Worm (Caenorhabditis elegans) whole organism, late embryonic: Measurements from ENCODE around the gene C24H12.4.

Source experiments
- K09A11.1 ChIP-seq: sonication (generic microtip); optimal IDR thresholded peaks from 2 replicates; lab custom pipeline; 2017; ENCODE audit warnings: antibody characterized with exemption, mild to moderate bottlenecking, missing genetic modification characterization, missing compliant biosample characterization; ENCODE audit not compliant: insufficient read depth
- ahr-1 ChIP-seq: sonication (generic microtip); optimal IDR thresholded peaks from 2 replicates; lab custom pipeline; 2016; ENCODE audit warnings: missing genetic modification characterization, missing compliant biosample characterization
- ceh-18 ChIP-seq: sonication (generic microtip); optimal IDR thresholded peaks from 2 replicates; lab custom pipeline; 2016; ENCODE audit warnings: missing genetic modification characterization, missing compliant biosample characterization
- ceh-2 ChIP-seq: sonication (generic microtip); optimal IDR thresholded peaks from 2 replicates; lab custom pipeline; 2016; ENCODE audit warnings: missing genotype, missing genetic modification characterization, missing compliant biosample characterization
- ceh-22 ChIP-seq: sonication (generic microtip); optimal IDR thresholded peaks from 2 replicates; lab custom pipeline; 2017; ENCODE audit warnings: missing biosample characterization, missing genetic modification characterization
- ceh-30 ChIP-seq: fragments of 150-350 bp; optimal IDR thresholded peaks from 2 replicates; lab custom pipeline; 2014; ENCODE audit warnings: missing biosample characterization, missing genetic modification characterization
- ceh-31 ChIP-seq: sonication (generic microtip); optimal IDR thresholded peaks from 2 replicates; lab custom pipeline; 2016; ENCODE audit warnings: missing genetic modification characterization, missing compliant biosample characterization
- ceh-34 ChIP-seq: sonication (generic microtip); optimal IDR thresholded peaks from 2 replicates; lab custom pipeline; 2016; ENCODE audit warnings: mild to moderate bottlenecking, missing genetic modification characterization, missing compliant biosample characterization
- ceh-45 ChIP-seq: fragments of 200-800 bp; sonication (Bioruptor generic); IDR thresholded peaks from 2 replicates; pipeline ENCODE4 v1.3.6; 2022; ENCODE audit warnings: missing genetic modification reagents, missing genetic modification characterization, missing compliant biosample characterization
- ceh-48 ChIP-seq: sonication (generic microtip); optimal IDR thresholded peaks from 2 replicates; lab custom pipeline; 2016; ENCODE audit warnings: missing genetic modification characterization, inconsistent platforms, missing compliant biosample characterization
- ceh-9 ChIP-seq: sonication (generic microtip); optimal IDR thresholded peaks from 2 replicates; lab custom pipeline; 2016; ENCODE audit warnings: mild to moderate bottlenecking, missing genetic modification characterization, inconsistent platforms, missing compliant biosample characterization
- elt-2 ChIP-seq: sonication (generic microtip); optimal IDR thresholded peaks from 2 replicates; lab custom pipeline; 2016; ENCODE audit warnings: missing genetic modification reagents, missing genetic modification characterization, missing compliant biosample characterization
- fax-1 ChIP-seq: sonication (generic microtip); optimal IDR thresholded peaks from 2 replicates; lab custom pipeline; 2016; ENCODE audit warnings: missing genotype, missing genetic modification characterization, missing compliant biosample characterization
- gmeb-2 ChIP-seq: sonication (generic microtip); optimal IDR thresholded peaks from 2 replicates; lab custom pipeline; 2016; ENCODE audit warnings: missing genetic modification characterization, inconsistent platforms, missing compliant biosample characterization
- hlh-13 ChIP-seq: fragments of 200-800 bp; sonication (Bioruptor generic); optimal IDR thresholded peaks from 2 replicates; lab custom pipeline; 2018; ENCODE audit warnings: mild to moderate bottlenecking, missing genetic modification characterization, missing compliant biosample characterization
- hlh-30 ChIP-seq: sonication (generic microtip); optimal IDR thresholded peaks from 2 replicates; lab custom pipeline; 2017; ENCODE audit warnings: antibody characterized with exemption, missing genetic modification characterization, missing compliant biosample characterization; ENCODE audit not compliant: insufficient read depth
- hlh-6 ChIP-seq: sonication (generic microtip); optimal IDR thresholded peaks from 2 replicates; lab custom pipeline; 2016; ENCODE audit warnings: missing genotype, missing genetic modification characterization, missing compliant biosample characterization
- lim-6 ChIP-seq: sonication (generic microtip); optimal IDR thresholded peaks from 2 replicates; lab custom pipeline; 2016; ENCODE audit warnings: missing genetic modification characterization, missing compliant biosample characterization
- lin-11 ChIP-seq: fragments of 200-800 bp; sonication (Bioruptor generic); optimal IDR thresholded peaks from 2 replicates; lab custom pipeline; 2018; ENCODE audit warnings: mild to moderate bottlenecking, missing genetic modification characterization, missing compliant biosample characterization
- nfya-1 ChIP-seq: sonication (generic microtip); optimal IDR thresholded peaks from 2 replicates; lab custom pipeline; 2017; ENCODE audit warnings: missing genetic modification characterization, mild to moderate bottlenecking, missing compliant biosample characterization, antibody characterized with exemption, moderate library complexity
- nhr-11 ChIP-seq: fragments of 150-350 bp; optimal IDR thresholded peaks from 2 replicates; lab custom pipeline; 2014; ENCODE audit warnings: missing biosample characterization, missing genetic modification characterization
- pax-1 ChIP-seq: fragments of 150-350 bp; optimal IDR thresholded peaks from 2 replicates; lab custom pipeline; 2014; ENCODE audit warnings: missing biosample characterization, missing genetic modification characterization
- pha-2 ChIP-seq: sonication (generic microtip); optimal IDR thresholded peaks from 2 replicates; lab custom pipeline; 2017; ENCODE audit warnings: mild to moderate bottlenecking, missing genetic modification characterization, missing compliant biosample characterization
- pha-4 ChIP-seq: fragments of 150-350 bp; optimal IDR thresholded peaks from 2 replicates; lab custom pipeline; 2018; ENCODE audit warnings: missing biosample characterization, missing genetic modification reagents, missing genetic modification characterization
- pros-1 ChIP-seq: fragments of 150-350 bp; optimal IDR thresholded peaks from 2 replicates; lab custom pipeline; 2014; ENCODE audit warnings: missing biosample characterization, missing genetic modification reagents, missing genetic modification characterization
- rnt-1 ChIP-seq: sonication (generic microtip); optimal IDR thresholded peaks from 2 replicates; lab custom pipeline; 2016; ENCODE audit warnings: missing genetic modification characterization, missing compliant biosample characterization
- syd-9 ChIP-seq: sonication (generic microtip); optimal IDR thresholded peaks from 2 replicates; lab custom pipeline; 2016; ENCODE audit warnings: mild to moderate bottlenecking, missing genetic modification characterization, moderate library complexity, missing compliant biosample characterization
- tbx-2 ChIP-seq: sonication (generic microtip); optimal IDR thresholded peaks from 2 replicates; lab custom pipeline; 2016; ENCODE audit warnings: missing genetic modification characterization, missing compliant biosample characterization
- ttx-3 ChIP-seq: sonication (generic microtip); optimal IDR thresholded peaks from 2 replicates; lab custom pipeline; 2016; ENCODE audit warnings: missing genetic modification reagents, missing genetic modification characterization, missing compliant biosample characterization
- unc-42 ChIP-seq: sonication (generic microtip); optimal IDR thresholded peaks from 2 replicates; lab custom pipeline; 2016; ENCODE audit warnings: missing genotype, missing genetic modification characterization, missing compliant biosample characterization
- unc-55 ChIP-seq: sonication (generic microtip); optimal IDR thresholded peaks from 2 replicates; lab custom pipeline; 2017; ENCODE audit warnings: missing biosample characterization, missing genetic modification reagents, missing genetic modification characterization
- unc-86 ChIP-seq: sonication (generic microtip); optimal IDR thresholded peaks from 2 replicates; lab custom pipeline; 2016; ENCODE audit warnings: missing genetic modification characterization, missing compliant biosample characterization
- zip-5 ChIP-seq: sonication (generic microtip); optimal IDR thresholded peaks from 2 replicates; lab custom pipeline; 2016; ENCODE audit warnings: missing genetic modification characterization, missing compliant biosample characterization
- ztf-16 ChIP-seq: sonication (generic microtip); optimal IDR thresholded peaks from 2 replicates; lab custom pipeline; 2017; ENCODE audit warnings: missing genetic modification characterization, missing compliant biosample characterization

Gene C24H12.4

DNA sequence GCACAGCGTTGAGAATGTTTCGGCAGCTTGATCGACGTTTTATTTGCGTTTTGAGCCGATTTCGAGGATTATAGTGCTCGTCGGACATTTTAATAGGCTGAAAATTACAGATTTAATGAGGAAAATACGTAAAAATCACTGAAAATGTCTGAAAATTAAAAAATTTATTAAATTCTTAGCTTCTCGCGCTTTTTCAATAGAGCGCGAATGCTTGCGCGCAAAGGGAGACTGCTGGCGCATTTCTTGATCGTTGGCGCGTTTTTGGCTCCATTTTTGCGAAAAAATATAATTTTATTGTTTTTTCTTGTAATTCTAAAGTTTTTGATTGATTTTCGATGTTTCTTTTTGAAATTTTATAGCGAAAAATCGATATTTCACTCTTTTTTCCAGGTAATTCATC is at the start of gene C24H12.4, which contains the start of gene dnsn-1:
C24H12.4 (plus strand) TSS at position 391 of the 400 bp plus-strand sequence.
dnsn-1 (minus strand) TSS at position 101 of the 400 bp plus-strand sequence.
- TF ChIP-seq hlh-30 (peak; percentile 16), ceh-31 (tag; lab: Kevin White, UChicago) (peak; percentile 19), gmeb-2 (tag; lab: Kevin White, UChicago) (no peak), unc-42 (peak; percentile 59), unc-55 (GFP tag; lab: Kevin White, UChicago) (peak; percentile 71), ceh-18 (tag; lab: Kevin White, UChicago) (peak; percentile 42), ztf-16 (tag; lab: Kevin White, UChicago) (peak; percentile 1), pros-1 (peak; percentile 2), nfya-1 (tag; lab: Kevin White, UChicago) (peak; percentile 78), lim-6 (tag; lab: Kevin White, UChicago) (no peak), lin-11 (no peak), nhr-11 (tag; lab: Kevin White, UChicago) (no peak), elt-2 (tag; lab: Kevin White, UChicago) (peak; percentile 35), ceh-30 (tag; lab: Kevin White, UChicago) (peak; percentile 91), pax-1 (tag; lab: Kevin White, UChicago) (peak; percentile 66), tbx-2 (peak; percentile 55)

DNA sequence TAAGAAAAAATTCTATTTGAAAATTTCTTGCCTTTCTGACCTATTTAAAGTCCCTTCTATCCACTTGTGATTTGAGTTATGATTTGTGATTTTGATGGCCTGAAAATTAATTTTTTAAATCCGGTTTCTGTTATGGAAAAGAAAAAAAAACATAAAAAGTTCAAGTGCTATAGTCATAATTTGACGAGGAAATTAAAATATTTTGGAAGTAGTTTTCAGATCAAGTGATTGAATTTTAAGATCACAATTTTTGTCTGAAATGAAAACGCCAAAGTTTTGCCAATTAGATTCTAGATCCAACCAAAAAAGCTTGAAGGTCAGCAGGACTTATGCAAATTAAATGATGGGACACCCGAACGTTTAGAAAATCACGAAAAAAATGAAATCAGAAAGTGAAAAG is 43.6 kb upstream of the C24H12.4 start, which contains the start of gene ptr-3:
ptr-3 (minus strand) TSS at position 101 of the 400 bp plus-strand sequence.
- TF ChIP-seq fax-1 (tag; lab: Kevin White, UChicago) (no peak), hlh-13 (GFP tag; lab: Kevin White, UChicago) (no peak), ahr-1 (no peak), zip-5 (tag; lab: Kevin White, UChicago) (no peak), ceh-9 (no peak), pha-2 (tag; lab: Kevin White, UChicago) (no peak), ceh-22 (tag; lab: Kevin White, UChicago) (no peak), rnt-1 (tag; lab: Kevin White, UChicago) (no peak), ceh-34 (no peak), hlh-6 (tag; lab: Kevin White, UChicago) (no peak)

DNA sequence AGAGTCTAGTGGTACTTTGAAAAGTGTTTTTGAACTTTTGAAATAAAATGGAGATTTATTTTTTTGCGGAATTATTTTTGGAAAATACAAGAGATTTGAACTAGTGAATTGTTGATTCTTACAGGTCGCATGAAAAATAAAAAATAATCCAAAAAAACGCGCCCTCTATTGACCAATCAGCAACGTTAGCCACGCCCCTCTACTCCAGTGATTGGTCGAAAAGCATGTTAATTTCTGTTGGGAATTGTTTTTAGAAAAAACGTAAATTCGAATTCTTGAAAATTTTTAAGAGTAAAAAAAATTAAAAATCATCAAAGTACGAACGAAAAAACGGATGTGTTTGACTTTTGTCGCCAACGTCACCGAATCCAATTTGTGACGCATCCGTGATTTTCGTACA is 40.6 kb upstream of the C24H12.4 start:
- peak; percentile 53 for TF ChIP-seq nfya-1 (tag; lab: Kevin White, UChicago)
- TF ChIP-seq ttx-3 (tag; lab: Kevin White, UChicago), result no peak

DNA sequence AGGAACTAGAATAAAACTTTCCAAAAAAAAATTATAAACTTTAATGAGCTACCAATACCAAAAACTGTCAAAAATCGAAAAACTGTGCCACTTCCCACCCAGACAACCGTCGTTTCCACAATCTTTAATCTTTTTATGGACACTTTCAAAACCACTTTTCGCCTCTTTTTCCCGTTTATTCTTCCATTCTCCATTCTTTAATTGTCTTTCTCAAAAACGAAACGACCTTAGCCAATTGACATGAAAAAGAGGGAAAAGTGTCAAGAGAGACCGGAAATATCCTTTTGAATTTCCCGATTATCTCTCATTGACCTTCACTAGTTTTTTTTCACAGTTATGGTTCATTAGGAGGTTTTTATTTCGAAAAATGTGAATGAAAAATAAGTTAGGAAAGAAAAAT is 39.5 kb upstream of the C24H12.4 start:
- TF ChIP-seq zip-5 (tag; lab: Kevin White, UChicago) (no peak), unc-86 (no peak), ceh-2 (tag; lab: Kevin White, UChicago) (no peak), nfya-1 (tag; lab: Kevin White, UChicago) (no peak), pha-4 (tag; lab: Kevin White, UChicago) (no peak), K09A11.1 (tag; lab: Kevin White, UChicago) (no peak), ceh-48 (tag; lab: Kevin White, UChicago) (no peak), syd-9 (tag; lab: Kevin White, UChicago) (no peak)

DNA sequence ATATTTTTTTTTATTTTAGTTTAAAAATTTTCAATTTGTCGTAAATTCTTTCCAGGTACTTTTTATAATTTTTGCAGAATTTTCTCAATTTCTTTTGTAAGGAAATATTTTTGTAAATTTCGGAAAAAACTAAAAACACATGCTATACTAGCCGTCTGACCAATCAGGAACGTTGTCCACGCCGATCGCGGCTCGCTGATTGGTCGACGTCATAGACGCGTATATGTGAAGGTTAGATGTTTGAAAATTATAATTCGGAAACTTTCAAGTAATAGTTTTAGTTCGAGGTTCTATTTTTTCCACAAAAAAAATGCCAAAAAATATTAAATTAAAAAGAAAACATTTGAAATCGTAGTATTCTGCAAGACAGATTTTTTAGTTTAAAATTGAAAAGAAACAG is 38.8 kb upstream of the C24H12.4 start:
- TF ChIP-seq nfya-1 (tag; lab: Kevin White, UChicago), result peak; percentile 69
- TF ChIP-seq ceh-45 (GFP tag; lab: Robert Waterston, UW), result no peak
